Fruit fly (Drosophila melanogaster) whole organism, embryonic: ENCODE data around the gene CG8372.

Experiments used
- Adf1 ChIP-seq: fragments of 200-800 bp; sonication (Bioruptor generic); IDR thresholded peaks from 2 replicates; pipeline ENCODE4 v1.3.6; 2022; ENCODE audit warnings: missing biosample characterization, missing genetic modification characterization
- Antp ChIP-seq: fragments of 200-800 bp; sonication (Bioruptor generic); optimal IDR thresholded peaks from 3 replicates; lab custom pipeline; 2016; ENCODE audit warnings: missing biosample characterization, missing genetic modification characterization
- B-H1 ChIP-seq: fragments of 200-800 bp; sonication (Bioruptor generic); IDR thresholded peaks from 3 replicates; pipeline ENCODE4 v1.3.6; 2022; ENCODE audit warnings: missing biosample characterization, missing genetic modification characterization
- B-H2 ChIP-seq: fragments of 200-800 bp; sonication (Bioruptor generic); optimal IDR thresholded peaks from 2 replicates; lab custom pipeline; 2018; ENCODE audit warnings: missing biosample characterization, mild to moderate bottlenecking, missing genetic modification characterization
- C15 ChIP-seq: fragments of 200-800 bp; sonication (Bioruptor generic); IDR thresholded peaks from 3 replicates; pipeline ENCODE4 v1.3.6; 2022; ENCODE audit warnings: missing biosample characterization, missing genetic modification characterization
- CG10543 ChIP-seq: fragments of 200-800 bp; sonication (Bioruptor generic); optimal IDR thresholded peaks from 3 replicates; lab custom pipeline; 2017; ENCODE audit warnings: missing biosample characterization, mild to moderate bottlenecking, missing genetic modification characterization, moderate library complexity
- CG12104 ChIP-seq: fragments of 200-800 bp; sonication (Bioruptor generic); optimal IDR thresholded peaks from 3 replicates; lab custom pipeline; 2016; ENCODE audit warnings: missing biosample characterization, missing genetic modification characterization
- CG1233 ChIP-seq: fragments of 200-800 bp; sonication (Bioruptor generic); optimal IDR thresholded peaks from 4 replicates; lab custom pipeline; 2018; ENCODE audit warnings: missing biosample characterization, mild to moderate bottlenecking, missing genetic modification characterization
- CG1529 ChIP-seq: fragments of 200-800 bp; sonication (Bioruptor generic); optimal IDR thresholded peaks from 3 replicates; lab custom pipeline; 2018; ENCODE audit warnings: missing biosample characterization, missing genetic modification characterization
- CG3847 ChIP-seq: fragments of 200-800 bp; sonication (Bioruptor generic); IDR thresholded peaks from 2 replicates; pipeline ENCODE4 v1.3.6; 2022; ENCODE audit warnings: missing biosample characterization, missing genetic modification characterization
- CG42726 ChIP-seq: fragments of 200-800 bp; sonication (Bioruptor generic); IDR thresholded peaks from 2 replicates; pipeline ENCODE4 v1.3.6; 2022; ENCODE audit warnings: missing biosample characterization, missing genetic modification characterization; ENCODE audit not compliant: partially characterized antibody
- CG4360 ChIP-seq: fragments of 200-800 bp; sonication (Bioruptor generic); IDR thresholded peaks from 2 replicates; pipeline ENCODE4 v1.3.6; 2022; ENCODE audit warnings: missing biosample characterization, missing genetic modification characterization
- CG6813 ChIP-seq: fragments of 200-800 bp; sonication (Bioruptor generic); optimal IDR thresholded peaks from 2 replicates; lab custom pipeline; 2017; ENCODE audit warnings: missing biosample characterization, missing genetic modification characterization, mild to moderate bottlenecking, moderate library complexity, missing genetic modification reagents
- CG7372 ChIP-seq: fragments of 200-800 bp; sonication (Bioruptor generic); IDR thresholded peaks from 2 replicates; pipeline ENCODE4 v1.3.6; 2022; ENCODE audit warnings: missing biosample characterization, missing genetic modification characterization
- CG7556 ChIP-seq: fragments of 200-800 bp; sonication (Bioruptor generic); optimal IDR thresholded peaks from 2 replicates; lab custom pipeline; 2017; ENCODE audit warnings: missing biosample characterization, mild to moderate bottlenecking, missing genetic modification characterization
- CG7963 ChIP-seq: fragments of 200-800 bp; sonication (Bioruptor generic); IDR thresholded peaks from 3 replicates; pipeline ENCODE4 v1.3.6; 2022; ENCODE audit warnings: missing biosample characterization, missing genetic modification characterization; ENCODE audit not compliant: partially characterized antibody
- CG8359 ChIP-seq: fragments of 200-800 bp; sonication (Bioruptor generic); optimal IDR thresholded peaks from 2 replicates; lab custom pipeline; 2017; ENCODE audit warnings: missing biosample characterization, mild to moderate bottlenecking, missing genetic modification characterization, borderline replicate concordance
- CG9437 ChIP-seq: fragments of 200-800 bp; sonication (Bioruptor generic); optimal IDR thresholded peaks from 2 replicates; lab custom pipeline; 2018; ENCODE audit warnings: missing biosample characterization, mild to moderate bottlenecking, missing genetic modification characterization
- D ChIP-seq, 2 experiments: fragments of 200-800 bp in 1 of 2; fragments of >200 bp in 1 of 2; sonication (Bioruptor generic) in 1 of 2; optimal IDR thresholded peaks; 2 replicates in 1 of 2; 3 replicates in 1 of 2; lab custom pipeline; 2017; ENCODE audit warnings: mild to moderate bottlenecking in 1 of 2, missing biosample characterization in 1 of 2, missing genetic modification characterization in 1 of 2, missing genetic modification reagents in 1 of 2
- Dad ChIP-seq: fragments of 200-800 bp; sonication (Bioruptor generic); optimal IDR thresholded peaks from 3 replicates; lab custom pipeline; 2016; ENCODE audit warnings: missing biosample characterization, missing genetic modification characterization
- Dfd ChIP-seq, 2 experiments: fragments of >200 bp; optimal IDR thresholded peaks; 2 replicates each; lab custom pipeline; 2017; ENCODE audit warnings: missing biosample characterization in 2 of 2, missing genetic modification characterization in 2 of 2
- Dip3 ChIP-seq: fragments of 200-800 bp; sonication (Bioruptor generic); optimal IDR thresholded peaks from 3 replicates; lab custom pipeline; 2016; ENCODE audit warnings: missing biosample characterization, missing genetic modification characterization
- Hand ChIP-seq: fragments of 200-800 bp; sonication (Bioruptor generic); optimal IDR thresholded peaks from 2 replicates; lab custom pipeline; 2017; ENCODE audit warnings: mild to moderate bottlenecking, missing biosample characterization, missing genetic modification reagents, missing genetic modification characterization
- Hmr ChIP-seq: fragments of 200-800 bp; sonication (Bioruptor generic); optimal IDR thresholded peaks from 3 replicates; lab custom pipeline; 2017; ENCODE audit warnings: mild to moderate bottlenecking, missing biosample characterization, missing genetic modification reagents, missing genetic modification characterization
- Neu2 ChIP-seq: fragments of 200-800 bp; sonication (Bioruptor generic); optimal IDR thresholded peaks from 3 replicates; lab custom pipeline; 2016; ENCODE audit warnings: missing biosample characterization, missing genetic modification characterization, borderline replicate concordance
- Nf-YB ChIP-seq: fragments of 200-800 bp; sonication (Bioruptor generic); optimal IDR thresholded peaks from 3 replicates; lab custom pipeline; 2019; ENCODE audit warnings: missing biosample characterization, mild to moderate bottlenecking, missing genetic modification characterization, moderate library complexity
- Spps ChIP-seq: fragments of 200-800 bp; sonication (Bioruptor generic); optimal IDR thresholded peaks from 2 replicates; lab custom pipeline; 2018; ENCODE audit warnings: missing biosample characterization, mild to moderate bottlenecking, missing genetic modification characterization
- Tbp ChIP-seq: fragments of >200 bp; optimal IDR thresholded peaks from 2 replicates; lab custom pipeline; 2018; ENCODE audit warnings: missing biosample characterization, missing genetic modification characterization
- Vsx1 ChIP-seq: fragments of 200-800 bp; sonication (Bioruptor generic); optimal IDR thresholded peaks from 2 replicates; lab custom pipeline; 2017; ENCODE audit warnings: missing biosample characterization, mild to moderate bottlenecking, missing genetic modification characterization, missing genetic modification reagents
- ap ChIP-seq: fragments of 200-800 bp; sonication (Bioruptor generic); IDR thresholded peaks from 2 replicates; pipeline ENCODE4 v1.3.6; 2022; ENCODE audit warnings: missing biosample characterization, missing genetic modification characterization
- ash1 ChIP-seq: fragments of 200-800 bp; sonication (Bioruptor generic); optimal IDR thresholded peaks from 2 replicates; lab custom pipeline; 2018; ENCODE audit warnings: missing biosample characterization, mild to moderate bottlenecking, missing genetic modification characterization
- az2 ChIP-seq: fragments of 200-800 bp; sonication (Bioruptor generic); optimal IDR thresholded peaks from 3 replicates; lab custom pipeline; 2016; ENCODE audit warnings: missing biosample characterization, missing genetic modification characterization
- cg ChIP-seq: fragments of 200-800 bp; sonication (Bioruptor generic); optimal IDR thresholded peaks from 3 replicates; lab custom pipeline; 2019; ENCODE audit warnings: missing biosample characterization, mild to moderate bottlenecking, missing genetic modification characterization, moderate library complexity
- corto ChIP-seq: fragments of 200-800 bp; sonication (Bioruptor generic); optimal IDR thresholded peaks from 2 replicates; lab custom pipeline; 2016; ENCODE audit warnings: missing biosample characterization, mild to moderate bottlenecking, missing genetic modification characterization, moderate library complexity
- crc ChIP-seq: fragments of 200-800 bp; sonication (Bioruptor generic); optimal IDR thresholded peaks from 2 replicates; lab custom pipeline; 2016; ENCODE audit warnings: missing biosample characterization, missing genetic modification characterization
- croc ChIP-seq: fragments of 200-800 bp; sonication (Bioruptor generic); conservative IDR thresholded peaks from 3 replicates; pipeline ENCODE4 v1.3.6; 2022; ENCODE audit warnings: missing biosample characterization, missing genetic modification characterization
- h ChIP-seq: fragments of >200 bp; optimal IDR thresholded peaks from 2 replicates; lab custom pipeline; 2017
- lmd ChIP-seq: fragments of 200-800 bp; sonication (Bioruptor generic); IDR thresholded peaks from 2 replicates; pipeline ENCODE4 v1.3.6; 2022; ENCODE audit warnings: missing biosample characterization, missing genetic modification characterization
- mld ChIP-seq: fragments of 200-800 bp; sonication (Bioruptor generic); IDR thresholded peaks from 3 replicates; pipeline ENCODE4 v1.3.6; 2022; ENCODE audit warnings: missing biosample characterization, missing genetic modification characterization; ENCODE audit not compliant: partially characterized antibody
- oc ChIP-seq: fragments of 200-800 bp; sonication (Bioruptor generic); optimal IDR thresholded peaks from 2 replicates; lab custom pipeline; 2018; ENCODE audit warnings: missing biosample characterization, mild to moderate bottlenecking, missing genetic modification characterization, moderate library complexity
- odd ChIP-seq: fragments of 200-800 bp; sonication (Bioruptor generic); optimal IDR thresholded peaks from 2 replicates; lab custom pipeline; 2017; ENCODE audit warnings: missing biosample characterization, mild to moderate bottlenecking, missing genetic modification characterization
- org-1 ChIP-seq: fragments of 200-800 bp; sonication (Bioruptor generic); optimal IDR thresholded peaks from 2 replicates; lab custom pipeline; 2017; ENCODE audit warnings: missing biosample characterization, missing genetic modification characterization
- pfk ChIP-seq: fragments of 200-800 bp; sonication (Bioruptor generic); optimal IDR thresholded peaks from 2 replicates; lab custom pipeline; 2018; ENCODE audit warnings: missing biosample characterization, mild to moderate bottlenecking, missing genetic modification characterization, moderate library complexity
- pros ChIP-seq: fragments of 200-800 bp; sonication (Bioruptor generic); optimal IDR thresholded peaks from 3 replicates; lab custom pipeline; 2019; ENCODE audit warnings: missing biosample characterization, mild to moderate bottlenecking, missing genetic modification characterization, moderate library complexity
- rib ChIP-seq: fragments of 200-800 bp; sonication (Bioruptor generic); IDR thresholded peaks from 2 replicates; pipeline ENCODE4 v1.3.6; 2022; ENCODE audit warnings: missing biosample characterization, missing genetic modification characterization
- sens-2 ChIP-seq: fragments of 200-800 bp; sonication (Bioruptor generic); IDR thresholded peaks from 2 replicates; pipeline ENCODE4 v1.3.6; 2022; ENCODE audit warnings: missing biosample characterization, missing genetic modification characterization
- sim ChIP-seq: fragments of 200-800 bp; sonication (Bioruptor generic); IDR thresholded peaks from 2 replicates; pipeline ENCODE4 v1.3.6; 2022; ENCODE audit warnings: missing biosample characterization, missing genetic modification characterization
- sisA ChIP-seq: fragments of 200-800 bp; sonication (Bioruptor generic); IDR thresholded peaks from 2 replicates; pipeline ENCODE4 v1.3.6; 2022; ENCODE audit warnings: missing biosample characterization, missing genetic modification characterization
- sob ChIP-seq: fragments of 200-800 bp; sonication (Bioruptor generic); IDR thresholded peaks from 2 replicates; pipeline ENCODE4 v1.3.6; 2022; ENCODE audit warnings: missing biosample characterization, missing genetic modification characterization
- wor ChIP-seq: fragments of 200-800 bp; sonication (Bioruptor generic); IDR thresholded peaks from 2 replicates; pipeline ENCODE4 v1.3.6; 2022; ENCODE audit warnings: missing biosample characterization, missing genetic modification characterization
- zen ChIP-seq: fragments of 200-800 bp; sonication (Bioruptor generic); optimal IDR thresholded peaks from 3 replicates; lab custom pipeline; 2018; ENCODE audit warnings: missing biosample characterization, mild to moderate bottlenecking, missing genetic modification characterization, moderate library complexity

Gene CG8372

DNA sequence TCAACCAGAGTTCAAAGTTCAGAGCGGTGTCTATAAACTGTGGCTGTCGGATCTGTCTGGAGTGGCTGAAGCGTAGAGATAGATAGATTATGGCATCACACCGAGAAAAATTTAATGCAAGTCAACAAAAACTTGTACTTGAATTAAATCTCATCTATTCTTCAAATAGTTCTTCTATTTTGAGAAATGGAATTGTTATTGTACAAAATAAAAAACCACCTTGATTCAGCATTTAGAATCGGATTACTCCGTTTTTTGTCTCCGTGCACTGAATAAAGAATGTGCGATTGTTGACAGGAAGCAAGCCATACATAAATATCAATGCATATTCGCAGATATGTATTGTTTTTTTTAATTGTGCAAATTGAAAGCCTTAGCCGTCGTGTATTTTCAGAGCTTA, 16.9 kb upstream of the CG8372 start (continued):
- TF ChIP-seq rib (GFP tag; lab: Robert Waterston, UW) (no peak), CG42726 (GFP tag; lab: Robert Waterston, UW) (no peak), CG9437 (GFP tag; lab: Kevin White, UChicago) (no peak), ash1 (GFP tag; lab: Kevin White, UChicago) (no peak), h (lab: Kevin White, UChicago) (no peak), CG4360 (GFP tag; lab: Robert Waterston, UW) (no peak), az2 (no peak), wor (no peak), Hand (GFP tag; lab: Kevin White, UChicago) (no peak), sim (GFP tag; lab: Robert Waterston, UW) (0 out of 2 replicates have a peak, but pooled peaks have one; percentile 20), Antp (GFP tag; lab: Kevin White, UChicago) (no peak), ap (GFP tag; lab: Robert Waterston, UW) (no peak), zen (tag; lab: Kevin White, UChicago) (no peak), CG3847 (GFP tag; lab: Robert Waterston, UW) (peak; percentile 46), CG8359 (GFP tag; lab: Kevin White, UChicago) (no peak), Neu2 (GFP tag; lab: Kevin White, UChicago) (no peak), B-H2 (GFP tag; lab: Kevin White, UChicago) (no peak), CG12104 (GFP tag; lab: Kevin White, UChicago) (no peak), B-H1 (GFP tag; lab: Robert Waterston, UW) (peak; percentile 26; the same call in 2 of the 3 replicates), lmd (GFP tag; lab: Robert Waterston, UW) (peak; percentile 52; the same call in 1 of the 2 replicates), Dad (GFP tag; lab: Kevin White, UChicago) (no peak), org-1 (GFP tag; lab: Kevin White, UChicago) (no peak), Dfd (GFP tag; optimal IDR thresholded peaks at IDR 0.05; lab: Kevin White, UChicago) (no peak), CG10543 (no peak), Hmr (GFP tag; lab: Kevin White, UChicago) (no peak), pros (GFP tag; lab: Kevin White, UChicago) (no peak), mld (GFP tag; lab: Robert Waterston, UW) (no peak), pfk (GFP tag; lab: Kevin White, UChicago) (no peak), sisA (GFP tag; lab: Robert Waterston, UW) (peak; percentile 25; the same call in 1 of the 2 replicates), Vsx1 (GFP tag; lab: Kevin White, UChicago) (no peak), D (optimal IDR thresholded peaks at IDR 0.05; lab: Kevin White, UChicago) (no peak), D (GFP tag; optimal IDR thresholded peaks at IDR 0.05; lab: Kevin White, UChicago) (no peak), corto (peak; percentile 40), CG7372 (GFP tag; lab: Robert Waterston, UW) (no peak), Adf1 (no peak), Spps (tag; lab: Kevin White, UChicago) (no peak), oc (no peak), sens-2 (GFP tag; lab: Robert Waterston, UW) (no peak), croc (no peak), Tbp (GFP tag; lab: Kevin White, UChicago) (no peak), CG1233 (no peak), cg (GFP tag; lab: Kevin White, UChicago) (no peak), Dip3 (peak; percentile 11), crc (GFP tag; lab: Kevin White, UChicago) (no peak), Nf-YB (no peak), CG7963 (GFP tag; lab: Robert Waterston, UW) (no peak), sob (peak; percentile 28; the same call in 1 of the 2 replicates), CG6813 (GFP tag; lab: Kevin White, UChicago) (no peak), CG7556 (GFP tag; lab: Kevin White, UChicago) (no peak), odd (GFP tag; lab: Kevin White, UChicago) (no peak), CG1529 (no peak), C15 (no peak)
